Worm (Caenorhabditis elegans): ENCODE results near the gene M6.11.

The M6.11 gene

DNA sequence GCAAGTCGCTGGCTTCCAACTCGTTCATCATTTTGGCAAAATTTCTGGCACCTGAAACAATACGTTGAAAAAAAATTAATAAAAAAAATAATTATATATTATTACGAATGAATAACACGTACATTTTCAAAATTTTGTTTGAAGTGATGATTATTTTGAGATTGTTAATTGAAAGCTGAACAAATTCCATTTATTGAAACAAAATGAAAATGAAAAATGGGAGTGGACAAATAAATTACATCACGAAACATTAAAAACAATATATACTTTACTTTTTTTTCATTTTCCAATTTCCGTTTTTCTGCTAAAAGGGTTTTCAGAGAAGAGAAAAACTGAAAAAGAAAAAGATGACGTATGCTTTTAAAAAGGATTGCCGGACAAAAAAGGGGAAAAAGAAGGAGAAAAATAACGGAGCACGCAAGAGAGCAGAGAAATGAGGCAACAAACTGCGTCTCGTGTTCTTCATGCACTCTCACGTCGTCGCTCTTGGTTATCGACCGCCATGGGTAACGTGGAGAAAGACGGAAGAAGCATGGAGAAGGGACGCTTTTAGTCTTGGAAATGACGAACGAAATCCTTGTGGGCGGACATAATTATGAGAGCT, 20.5 kb upstream of the M6.11 start, which contains the start of gene rund-1:
rund-1 (minus strand) TSS at position 51 of the 604 bp plus-strand sequence.
- TF ChIP-seq lsy-27 (tag; optimal IDR thresholded peaks at IDR 0.05; ENCODE audit: borderline replicate concordance, insufficient read depth) (no peak), nhr-80 (tag; optimal IDR thresholded peaks at IDR 0.05) (peak; percentile 38), snpc-1.1 (tag; optimal IDR thresholded peaks at IDR 0.05; ENCODE audit: insufficient read depth) (no peak), let-526 (GFP tag; IDR thresholded peaks at IDR 0.05) (no peak), K12H6.12 (tag; optimal IDR thresholded peaks at IDR 0.05) (peak; percentile 12), attf-5 (GFP tag; optimal IDR thresholded peaks at IDR 0.05) (no peak), F23B12.7 (tag; optimal IDR thresholded peaks at IDR 0.05; ENCODE audit: insufficient read depth) (peak; percentile 23), let-607 (tag; optimal IDR thresholded peaks at IDR 0.05) (no peak), lin-40 (tag; optimal IDR thresholded peaks at IDR 0.05) (peak; percentile 36), snpc-4 (GFP tag; optimal IDR thresholded peaks at IDR 0.05) (no peak), snpc-4 (tag; optimal IDR thresholded peaks at IDR 0.05) (peak in 2 of 4 experiments; percentile 42 to 72), F55B11.4 (tag; optimal IDR thresholded peaks at IDR 0.05; ENCODE audit: borderline replicate concordance, insufficient read depth) (no peak)

- no peak for TF ChIP-seq C17E4.6 (GFP tag; IDR thresholded peaks at IDR 0.05)
- no peak for TF ChIP-seq F22D6.2 (tag; optimal IDR thresholded peaks at IDR 0.05)
- TF ChIP-seq ztf-28 (GFP tag; IDR thresholded peaks at IDR 0.05) = no peak
- no peak for TF ChIP-seq repo-1 (tag; optimal IDR thresholded peaks at IDR 0.05)
Observed at ce11 chrX:655884-656283, 14.5 kb upstream of the M6.11 start, which contains the start of gene lpr-7. Gene lpr-7, plus strand, starts transcription at chrX:656184.

DNA sequence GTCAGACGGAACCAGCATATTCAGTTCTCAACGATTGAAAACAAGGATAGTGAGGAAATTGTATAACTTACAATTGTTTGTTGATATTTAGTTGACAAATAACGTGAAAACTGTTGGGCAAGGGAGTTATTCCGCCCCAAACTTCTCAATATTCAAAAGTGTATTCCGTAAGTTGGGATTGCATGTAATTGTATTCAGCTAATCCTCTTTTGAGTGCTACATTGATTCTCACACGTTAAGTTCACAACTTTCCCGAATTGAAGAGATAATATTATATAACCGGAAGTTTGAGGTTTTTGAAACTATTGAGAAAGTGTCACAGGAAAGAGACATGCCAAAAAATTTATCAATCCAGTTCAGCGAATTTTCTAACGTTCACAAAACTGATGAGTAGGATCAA, 13.5 kb upstream of the M6.11 start, which contains the start of gene ifc-2:
ifc-2 (minus strand) TSS at position 101 of the 400 bp plus-strand sequence.
- TF ChIP-seq ceh-100 (GFP tag; IDR thresholded peaks at IDR 0.05) = no peak
- TF ChIP-seq atf-7 (tag; optimal IDR thresholded peaks at IDR 0.05) = no peak
- TF ChIP-seq madf-8 (GFP tag; conservative IDR thresholded peaks at IDR 0.05) = no peak
- no peak for TF ChIP-seq T07F8.4 (tag; optimal IDR thresholded peaks at IDR 0.05)
- no peak for TF ChIP-seq lin-54 (GFP tag; optimal IDR thresholded peaks at IDR 0.05)
- TF ChIP-seq aptf-3 (GFP tag; IDR thresholded peaks at IDR 0.05) = no peak
- no peak for TF ChIP-seq cebp-2 (GFP tag; IDR thresholded peaks at IDR 0.05)
- no peak for TF ChIP-seq F57C9.4 (tag; optimal IDR thresholded peaks at IDR 0.05)
- no peak for TF ChIP-seq ceh-79 (tag; optimal IDR thresholded peaks at IDR 0.05)
- TF ChIP-seq chd-7 (tag; optimal IDR thresholded peaks at IDR 0.05) = no peak

ce11 chrX:651616-652015, 10.3 kb upstream of the M6.11 start:
- no peak for TF ChIP-seq snpc-4 (GFP tag; optimal IDR thresholded peaks at IDR 0.05)
- TF ChIP-seq snpc-4 (tag; optimal IDR thresholded peaks at IDR 0.05) = peak in 1 of 4 experiments; percentile 32
- TF ChIP-seq nhr-80 (tag; optimal IDR thresholded peaks at IDR 0.05) = peak; percentile 72
- no peak for TF ChIP-seq atf-7 (tag; optimal IDR thresholded peaks at IDR 0.05)
- no peak for TF ChIP-seq chd-7 (tag; optimal IDR thresholded peaks at IDR 0.05)

- TF ChIP-seq nhr-80 (tag; optimal IDR thresholded peaks at IDR 0.05) = peak; percentile 63
- TF ChIP-seq madf-8 (GFP tag; conservative IDR thresholded peaks at IDR 0.05) = no peak
- no peak for TF ChIP-seq ets-4 (GFP tag; optimal IDR thresholded peaks at IDR 0.05)
Observed at ce11 chrX:646493-646892, 5.2 kb upstream of the M6.11 start.

- TF ChIP-seq pbrm-1 (GFP tag; IDR thresholded peaks at IDR 0.05) (no peak), F33H1.4 (GFP tag; IDR thresholded peaks at IDR 0.05) (no peak), B0261.1 (tag; optimal IDR thresholded peaks at IDR 0.05) (no peak), lsy-27 (tag; optimal IDR thresholded peaks at IDR 0.05; ENCODE audit: borderline replicate concordance, insufficient read depth) (no peak), let-607 (tag; optimal IDR thresholded peaks at IDR 0.05) (peak; percentile 80 to 90), lin-40 (tag; optimal IDR thresholded peaks at IDR 0.05) (no peak), cebp-1 (GFP tag; IDR thresholded peaks at IDR 0.05) (no peak), cebp-1 (tag; optimal IDR thresholded peaks at IDR 0.05) (peak; percentile 2), mcd-1 (GFP tag; IDR thresholded peaks at IDR 0.05) (no peak), aptf-2 (GFP tag; conservative IDR thresholded peaks at IDR 0.05) (no peak), nhr-80 (tag; optimal IDR thresholded peaks at IDR 0.05) (peak; percentile 93), tbp1 (GFP tag; optimal IDR thresholded peaks at IDR 0.05) (no peak), lin-54 (GFP tag; optimal IDR thresholded peaks at IDR 0.05) (no peak), egl-44 (GFP tag; IDR thresholded peaks at IDR 0.05) (no peak), lir-1 (GFP tag; conservative IDR thresholded peaks at IDR 0.05) (no peak)
Observed at ce11 chrX:645589-645988, 4.2 kb upstream of the M6.11 start.
